Worm (Caenorhabditis elegans) whole organism, mixed stage, embryonic: Measurements from ENCODE around the gene dmd-9.

Experiments used
- ceh-39 ChIP-seq: fragments of 150-350 bp; optimal IDR thresholded peaks from 2 replicates; lab custom pipeline; 2014; ENCODE audit warnings: missing biosample characterization, missing genetic modification characterization
- elt-3 ChIP-seq: fragments of 150-350 bp; optimal IDR thresholded peaks from 2 replicates; lab custom pipeline; 2014; ENCODE audit warnings: missing biosample characterization, missing genetic modification characterization
- mab-5 ChIP-seq: fragments of 150-350 bp; optimal IDR thresholded peaks from 2 replicates; lab custom pipeline; 2014; ENCODE audit warnings: missing biosample characterization, missing genetic modification characterization
- unc-62 ChIP-seq: fragments of 150-350 bp; optimal IDR thresholded peaks from 2 replicates; lab custom pipeline; 2014; ENCODE audit warnings: missing biosample characterization, missing genetic modification reagents, missing genetic modification characterization
- zip-8 ChIP-seq: fragments of 150-350 bp; optimal IDR thresholded peaks from 2 replicates; lab custom pipeline; 2014; ENCODE audit warnings: missing biosample characterization, missing genetic modification characterization
- ztf-11 ChIP-seq: fragments of 150-350 bp; optimal IDR thresholded peaks from 2 replicates; lab custom pipeline; 2014; ENCODE audit warnings: missing biosample characterization, missing genetic modification characterization

DNA sequence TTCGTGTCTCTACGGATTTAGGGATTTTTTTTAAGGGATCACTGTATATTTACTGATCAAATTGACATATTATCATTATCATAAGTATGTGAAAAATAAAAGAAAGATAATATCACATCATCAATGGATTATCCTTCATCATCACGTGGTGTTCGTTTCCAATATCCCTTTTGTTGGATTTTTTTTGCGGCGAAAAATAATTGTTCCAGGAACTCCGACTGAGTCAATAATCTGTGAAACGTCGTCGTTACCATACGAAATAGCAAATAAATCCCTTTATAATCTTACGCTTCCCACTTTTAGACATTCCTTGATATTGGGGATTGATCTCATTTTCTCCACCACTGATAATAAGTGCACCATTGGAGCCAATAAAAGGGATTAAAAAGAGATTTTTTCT, 4.3 kb downstream of the dmd-9 start:
- TF ChIP-seq elt-3, result no peak
- TF ChIP-seq ceh-39 (tag; lab: Kevin White, UChicago), result no peak
- TF ChIP-seq unc-62, result no peak
- no peak for TF ChIP-seq zip-8 (tag; lab: Kevin White, UChicago)
- no peak for TF ChIP-seq mab-5 (tag; lab: Kevin White, UChicago)
- no peak for TF ChIP-seq ztf-11 (tag; lab: Kevin White, UChicago)
